Fruit fly (Drosophila melanogaster): ENCODE measurements around the gene CG5885.

Gene CG5885

DNA sequence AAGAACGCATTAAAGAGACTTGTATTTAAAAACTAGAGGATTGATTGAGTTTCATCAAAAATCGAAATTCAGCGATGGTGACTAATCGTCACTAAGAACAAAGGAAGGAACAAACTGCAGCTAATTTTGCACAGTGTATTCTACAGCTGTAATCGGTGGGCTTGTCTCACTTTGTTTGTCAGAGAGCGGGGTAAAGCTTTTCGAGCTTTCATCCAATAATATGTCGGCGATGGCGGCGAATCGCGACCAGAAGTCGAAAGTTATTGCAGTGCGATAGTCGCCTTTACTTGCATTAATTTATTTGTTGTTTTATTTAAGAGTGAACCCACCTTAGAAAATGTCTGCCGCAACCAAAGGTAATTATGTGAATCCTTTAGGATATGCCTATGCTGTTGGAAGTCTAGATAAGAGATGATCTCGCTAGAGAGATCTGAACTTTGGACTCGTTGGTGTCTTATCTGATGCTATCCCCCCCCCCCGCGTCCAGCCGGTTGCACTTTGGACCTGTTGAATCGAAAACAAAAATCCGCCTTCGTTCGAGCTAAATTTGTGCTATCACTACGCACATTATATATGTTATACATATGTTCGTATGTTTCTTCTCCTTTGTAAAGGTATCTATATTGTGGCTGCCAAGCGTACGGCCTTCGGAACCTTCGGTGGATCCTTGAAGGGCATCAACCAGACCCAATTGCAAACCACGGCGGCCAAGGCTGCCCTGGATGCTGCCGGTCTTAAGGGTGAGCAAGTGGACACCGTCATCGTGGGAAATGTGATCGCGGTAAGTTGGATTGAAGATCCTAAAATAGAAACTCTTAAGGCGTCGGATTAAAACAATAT is 2.9 kb downstream of the CG5885 start, which contains the start of gene yip2 (continued):
- TF ChIP-seq Max (GFP tag; optimal IDR thresholded peaks at IDR 0.05) (no peak), NFAT (GFP tag; IDR thresholded peaks at IDR 0.05) (peak; percentile 60; the same call in 1 of the 2 replicates), Nf-YB (GFP tag; optimal IDR thresholded peaks at IDR 0.05) (peak; percentile 29), HLH3B (GFP tag; IDR thresholded peaks at IDR 0.05) (peak; percentile 65), CG4730 (GFP tag; IDR thresholded peaks at IDR 0.05) (0 out of 2 replicates have a peak, but pooled peaks have one; percentile 36), sisA (GFP tag; IDR thresholded peaks at IDR 0.05) (0 out of 2 replicates have a peak, but pooled peaks have one; percentile 17), bbx (GFP tag; IDR thresholded peaks at IDR 0.05; ENCODE audit: partially characterized antibody) (no peak; the same call in 1 of the 2 replicates), ssp (GFP tag; IDR thresholded peaks at IDR 0.05) (no peak), tll (GFP tag; optimal IDR thresholded peaks at IDR 0.05) (no peak), tio (GFP tag; optimal IDR thresholded peaks at IDR 0.05) (no peak), Nf-YA (GFP tag; IDR thresholded peaks at IDR 0.05) (peak; percentile 51; the same call in 1 of the 2 replicates), CG7839 (tag; optimal IDR thresholded peaks at IDR 0.05) (peak; percentile 55), MESR4 (GFP tag; optimal IDR thresholded peaks at IDR 0.05) (peak; percentile 27), CG32772 (GFP tag; IDR thresholded peaks at IDR 0.05) (no peak), wdn (GFP tag; IDR thresholded peaks at IDR 0.05) (no peak), MTF-1 (GFP tag; optimal IDR thresholded peaks at IDR 0.05; ENCODE audit: borderline replicate concordance) (no peak), HLH4C (GFP tag; IDR thresholded peaks at IDR 0.05; ENCODE audit: partially characterized antibody) (no peak), CG15073 (GFP tag; optimal IDR thresholded peaks at IDR 0.05) (no peak), CG10321 (GFP tag; IDR thresholded peaks at IDR 0.05) (peak; percentile 42; the same call in 1 of the 2 replicates), CG3995 (GFP tag; optimal IDR thresholded peaks at IDR 0.05) (peak; percentile 14), CG17912 (GFP tag; optimal IDR thresholded peaks at IDR 0.05) (no peak), slp2 (GFP tag; optimal IDR thresholded peaks at IDR 0.05) (peak; percentile 50), CG8281 (tag; optimal IDR thresholded peaks at IDR 0.05) (no peak), inv (GFP tag; IDR thresholded peaks at IDR 0.05; ENCODE audit: partially characterized antibody) (no peak), HLH54F (GFP tag; optimal IDR thresholded peaks at IDR 0.05) (peak; percentile 34), Doc2 (GFP tag; IDR thresholded peaks at IDR 0.05) (no peak), CG3726 (GFP tag; IDR thresholded peaks at IDR 0.05) (no peak), Xrp1 (GFP tag; IDR thresholded peaks at IDR 0.05) (peak; percentile 53; the same call in 1 of the 2 replicates), Adf1 (GFP tag; IDR thresholded peaks at IDR 0.05) (peak; percentile 38; the same call in 1 of the 2 replicates), CG5245 (GFP tag; optimal IDR thresholded peaks at IDR 0.05) (no peak), CG1024 (GFP tag; IDR thresholded peaks at IDR 0.05) (0 out of 2 replicates have a peak, but pooled peaks have one; percentile 23), Neu2 (GFP tag; optimal IDR thresholded peaks at IDR 0.05; ENCODE audit: borderline replicate concordance) (no peak), CG8388 (GFP tag; optimal IDR thresholded peaks at IDR 0.05) (peak; percentile 52), ewg (GFP tag; optimal IDR thresholded peaks at IDR 0.05) (no peak), kay (GFP tag; optimal IDR thresholded peaks at IDR 0.05) (peak; percentile 74), ash1 (GFP tag; optimal IDR thresholded peaks at IDR 0.05) (no peak), CG15269 (tag; optimal IDR thresholded peaks at IDR 0.05) (peak; percentile 72), rib (GFP tag; IDR thresholded peaks at IDR 0.05) (peak; percentile 68; the same call in 1 of the 2 replicates), vvl (GFP tag; IDR thresholded peaks at IDR 0.05) (peak; percentile 83), BtbVII (GFP tag; optimal IDR thresholded peaks at IDR 0.05) (peak; percentile 71), CG10209 (GFP tag; optimal IDR thresholded peaks at IDR 0.05) (peak; percentile 51), CG15479 (GFP tag; optimal IDR thresholded peaks at IDR 0.05) (no peak), HLHmδ (GFP tag; optimal IDR thresholded peaks at IDR 0.05) (no peak), Stat92E (GFP tag; optimal IDR thresholded peaks at IDR 0.05) (no peak), pan (optimal IDR thresholded peaks at IDR 0.05) (no peak), pan (GFP tag; optimal IDR thresholded peaks at IDR 0.05 in 1 of 2, IDR thresholded peaks at IDR 0.05 in 1 of 2) (peak in 1 of 2 experiments; percentile 71), CG6683 (GFP tag; optimal IDR thresholded peaks at IDR 0.05) (peak; percentile 36), ara (GFP tag; IDR thresholded peaks at IDR 0.05) (peak; percentile 35; the same call in 1 of the 2 replicates)
